Fruit fly (Drosophila melanogaster) whole organism, wandering third instar larva: ENCODE data around the gene His3.3A.

Experiments
- N ChIP-seq: fragments of >200 bp; optimal IDR thresholded peaks from 2 replicates; lab custom pipeline; 2018; ENCODE audit warnings: missing biosample characterization, missing external identifiers, missing genetic modification characterization
- dmrt93B ChIP-seq: fragments of 200-800 bp; sonication (Bioruptor generic); optimal IDR thresholded peaks from 2 replicates; lab custom pipeline; 2018; ENCODE audit warnings: missing biosample characterization, mild to moderate bottlenecking, missing genetic modification characterization
- foxo ChIP-seq, 2 experiments: fragments of 200-800 bp; sonication (Bioruptor generic); optimal IDR thresholded peaks; 2 replicates in 1 of 2; 3 replicates in 1 of 2; lab custom pipeline; 2016 to 2017; ENCODE audit warnings: missing biosample characterization in 2 of 2, missing genetic modification characterization in 2 of 2
- h ChIP-seq: fragments of 200-800 bp; sonication (Bioruptor generic); optimal IDR thresholded peaks from 3 replicates; lab custom pipeline; 2016; ENCODE audit warnings: missing biosample characterization, mild to moderate bottlenecking, missing genetic modification characterization
- psq ChIP-seq: fragments of 200-800 bp; sonication (Bioruptor generic); optimal IDR thresholded peaks from 3 replicates; lab custom pipeline; 2017; ENCODE audit warnings: missing biosample characterization, mild to moderate bottlenecking, missing genetic modification characterization, moderate library complexity

DNA sequence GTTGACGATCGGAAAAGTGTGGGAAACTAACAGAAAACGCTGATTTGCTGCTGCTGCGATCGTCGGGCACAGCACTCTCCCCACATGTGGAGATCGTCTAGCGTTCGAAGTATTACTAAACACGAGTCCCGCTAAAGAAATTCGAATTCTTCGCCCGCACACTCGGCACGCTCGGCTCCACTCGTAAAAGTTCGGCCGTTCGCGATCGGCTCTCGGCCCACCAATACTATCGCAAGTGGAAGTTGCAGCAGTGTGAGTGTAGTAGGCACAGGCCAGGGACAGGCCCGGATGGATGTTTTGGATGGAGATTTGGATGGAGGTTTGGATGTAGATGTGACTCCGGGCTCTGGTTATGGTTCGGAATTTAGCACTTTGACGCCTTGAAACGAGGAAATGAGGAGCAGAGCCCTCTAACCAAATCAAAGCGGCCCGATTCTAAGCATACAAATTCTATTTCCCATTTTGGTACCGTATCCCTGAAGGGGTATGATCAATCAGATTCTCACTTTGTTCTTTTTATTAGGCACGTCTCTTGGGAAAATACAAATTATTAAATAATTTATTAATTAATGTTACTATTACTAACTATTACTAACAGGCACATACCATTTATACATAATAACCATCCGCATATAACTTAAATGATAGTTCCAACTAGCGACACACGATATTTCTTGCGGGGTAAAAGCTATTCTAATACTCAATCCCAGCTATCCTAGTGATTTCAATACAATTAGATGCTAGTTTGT, 27.4 kb upstream of the His3.3A start:
- TF ChIP-seq psq (GFP tag; lab: Kevin White, UChicago) (no peak), dmrt93B (GFP tag; lab: Kevin White, UChicago) (no peak), N (GFP tag; lab: Kevin White, UChicago) (no peak), foxo (GFP tag; optimal IDR thresholded peaks at IDR 0.05; lab: Kevin White, UChicago) (no peak), h (no peak)
